Worm (Caenorhabditis elegans) whole organism, young adult: Measurements from ENCODE around the gene C09E7.10.

ENCODE experiments used
- B0035.1 ChIP-seq: sonication (generic microtip); optimal IDR thresholded peaks from 2 replicates; lab custom pipeline; 2016; ENCODE audit warnings: missing genetic modification characterization, mild to moderate bottlenecking, missing compliant biosample characterization, missing genotype, missing genetic modification reagents
- B0261.1 ChIP-seq: sonication (generic microtip); optimal IDR thresholded peaks from 2 replicates; lab custom pipeline; 2016; ENCODE audit warnings: mild to moderate bottlenecking, missing genetic modification characterization, moderate library complexity, missing compliant biosample characterization
- C17E4.6 ChIP-seq: fragments of 200-800 bp; sonication (Bioruptor generic); IDR thresholded peaks from 2 replicates; pipeline ENCODE4 v1.3.6; 2022; ENCODE audit warnings: missing genetic modification reagents, missing genetic modification characterization, missing compliant biosample characterization
- F22D6.2 ChIP-seq: sonication (generic microtip); optimal IDR thresholded peaks from 2 replicates; lab custom pipeline; 2016; ENCODE audit warnings: mild to moderate bottlenecking, missing genetic modification characterization, missing compliant biosample characterization
- F23B12.7 ChIP-seq: sonication (generic microtip); optimal IDR thresholded peaks from 2 replicates; lab custom pipeline; 2017; ENCODE audit warnings: missing genetic modification characterization, mild to moderate bottlenecking, missing compliant biosample characterization, antibody characterized with exemption, moderate library complexity; ENCODE audit not compliant: insufficient read depth
- F33H1.4 ChIP-seq: fragments of 200-800 bp; sonication (Bioruptor generic); IDR thresholded peaks from 2 replicates; pipeline ENCODE4 v1.3.6; 2022; ENCODE audit warnings: missing genetic modification reagents, missing genetic modification characterization, missing compliant biosample characterization
- F39B2.1 ChIP-seq: fragments of 200-800 bp; sonication (Bioruptor generic); IDR thresholded peaks from 2 replicates; pipeline ENCODE4 v1.3.6; 2022; ENCODE audit warnings: missing genetic modification reagents, missing genetic modification characterization, missing compliant biosample characterization
- Y53G8AR.9 ChIP-seq: fragments of 200-800 bp; sonication (Bioruptor generic); conservative IDR thresholded peaks from 2 replicates; pipeline ENCODE4 v1.3.6; 2022; ENCODE audit warnings: missing genetic modification reagents, missing genetic modification characterization, missing compliant biosample characterization
- Y67H2A.10 ChIP-seq: fragments of 200-800 bp; sonication (Bioruptor generic); conservative IDR thresholded peaks from 2 replicates; pipeline ENCODE4 v1.3.6; 2022; ENCODE audit warnings: missing genetic modification reagents, missing genetic modification characterization, missing compliant biosample characterization
- Y95B8A.8 ChIP-seq: fragments of 200-800 bp; sonication (Bioruptor generic); IDR thresholded peaks from 2 replicates; pipeline ENCODE4 v1.3.6; 2022; ENCODE audit warnings: missing genetic modification reagents, missing genetic modification characterization, missing compliant biosample characterization
- attf-3 ChIP-seq: fragments of 200-800 bp; sonication (Bioruptor generic); conservative IDR thresholded peaks from 2 replicates; pipeline ENCODE4 v1.3.6; 2022; ENCODE audit warnings: missing genetic modification reagents, missing genetic modification characterization, missing compliant biosample characterization
- ceh-40 ChIP-seq: fragments of 200-800 bp; sonication (Bioruptor generic); IDR thresholded peaks from 2 replicates; pipeline ENCODE4 v1.3.6; 2022; ENCODE audit warnings: missing genetic modification characterization, missing compliant biosample characterization
- dpl-1 ChIP-seq: fragments of 150-350 bp; optimal IDR thresholded peaks from 2 replicates; lab custom pipeline; 2014; ENCODE audit warnings: missing biosample characterization, missing genetic modification reagents, missing genetic modification characterization
- ets-4 ChIP-seq: fragments of 200-800 bp; sonication (Bioruptor generic); optimal IDR thresholded peaks from 2 replicates; lab custom pipeline; 2018; ENCODE audit warnings: mild to moderate bottlenecking, missing genetic modification characterization, missing compliant biosample characterization
- him-1 ChIP-seq: sonication (generic microtip); optimal IDR thresholded peaks from 2 replicates; lab custom pipeline; 2016; ENCODE audit warnings: missing genotype, missing genetic modification reagents, missing genetic modification characterization, missing compliant biosample characterization
- hrde-1 ChIP-seq: sonication (generic microtip); optimal IDR thresholded peaks from 2 replicates; lab custom pipeline; 2016; ENCODE audit warnings: missing genetic modification characterization, mild to moderate bottlenecking, missing compliant biosample characterization, moderate library complexity, missing genotype, missing genetic modification reagents, borderline replicate concordance
- let-607 ChIP-seq, 2 experiments: fragments of 200-800 bp in 1 of 2; sonication (Bioruptor generic) in 1 of 2; sonication (generic microtip) in 1 of 2; optimal IDR thresholded peaks; 2 replicates each; lab custom pipeline; 2016 to 2018; ENCODE audit warnings: mild to moderate bottlenecking in 2 of 2, missing compliant biosample characterization in 2 of 2, missing genetic modification characterization in 2 of 2, moderate library complexity in 2 of 2, missing genotype in 1 of 2
- lin-26 ChIP-seq: fragments of 200-800 bp; sonication (Bioruptor generic); IDR thresholded peaks from 2 replicates; pipeline ENCODE4 v1.3.6; 2022; ENCODE audit warnings: missing genetic modification reagents, missing genetic modification characterization, missing compliant biosample characterization
- lsl-1 ChIP-seq: fragments of 200-800 bp; sonication (Bioruptor generic); optimal IDR thresholded peaks from 2 replicates; lab custom pipeline; 2018; ENCODE audit warnings: mild to moderate bottlenecking, missing genetic modification characterization, moderate library complexity, missing compliant biosample characterization
- lsy-27 ChIP-seq: sonication (generic microtip); optimal IDR thresholded peaks from 2 replicates; lab custom pipeline; 2017; ENCODE audit warnings: missing genetic modification characterization, mild to moderate bottlenecking, missing compliant biosample characterization, antibody characterized with exemption, missing genotype, borderline replicate concordance; ENCODE audit not compliant: insufficient read depth
- madf-10 ChIP-seq: sonication (generic microtip); optimal IDR thresholded peaks from 2 replicates; lab custom pipeline; 2016; ENCODE audit warnings: mild to moderate bottlenecking, missing genetic modification characterization, missing compliant biosample characterization
- mel-28 ChIP-seq: sonication (generic microtip); optimal IDR thresholded peaks from 2 replicates; lab custom pipeline; 2016; ENCODE audit warnings: borderline replicate concordance, mild to moderate bottlenecking, missing genetic modification characterization, missing compliant biosample characterization
- nhr-179 ChIP-seq: sonication (generic microtip); optimal IDR thresholded peaks from 2 replicates; lab custom pipeline; 2016; ENCODE audit warnings: mild to moderate bottlenecking, missing genetic modification characterization, missing compliant biosample characterization
- nhr-80 ChIP-seq: sonication (generic microtip); optimal IDR thresholded peaks from 2 replicates; lab custom pipeline; 2016; ENCODE audit warnings: missing genetic modification characterization, missing compliant biosample characterization
- rcor-1 ChIP-seq: fragments of 200-800 bp; sonication (Bioruptor generic); IDR thresholded peaks from 2 replicates; pipeline ENCODE4 v1.3.6; 2022; ENCODE audit warnings: missing genetic modification reagents, missing genetic modification characterization, missing compliant biosample characterization
- repo-1 ChIP-seq: sonication (generic microtip); optimal IDR thresholded peaks from 2 replicates; lab custom pipeline; 2017; ENCODE audit warnings: mild to moderate bottlenecking, missing genetic modification characterization, missing compliant biosample characterization
- rpc-1 ChIP-seq, 2 experiments: fragments of 150-350 bp in 1 of 2; sonication (generic microtip) in 1 of 2; optimal IDR thresholded peaks; 2 replicates each; lab custom pipeline; 2014 to 2018; ENCODE audit warnings: missing biosample characterization in 1 of 2, missing genetic modification characterization in 1 of 2, missing genetic modification reagents in 1 of 2, missing genotype in 1 of 2
- sdz-38 ChIP-seq: sonication (generic microtip); optimal IDR thresholded peaks from 2 replicates; lab custom pipeline; 2016; ENCODE audit warnings: missing genotype, missing genetic modification characterization, missing compliant biosample characterization
- snpc-3.4 ChIP-seq: sonication (generic microtip); optimal IDR thresholded peaks from 2 replicates; lab custom pipeline; 2017; ENCODE audit warnings: missing genetic modification characterization, mild to moderate bottlenecking, missing compliant biosample characterization, antibody characterized with exemption, moderate library complexity, missing genotype, missing genetic modification reagents
- tbp1 ChIP-seq: fragments of 200-800 bp; sonication (Bioruptor generic); optimal IDR thresholded peaks from 2 replicates; lab custom pipeline; 2018; ENCODE audit warnings: mild to moderate bottlenecking, missing genetic modification characterization, missing compliant biosample characterization
- tlf-1 ChIP-seq: fragments of 200-800 bp; sonication (Bioruptor generic); optimal IDR thresholded peaks from 2 replicates; lab custom pipeline; 2018; ENCODE audit warnings: mild to moderate bottlenecking, missing genetic modification characterization, missing compliant biosample characterization
- ztf-25 ChIP-seq: fragments of 200-800 bp; sonication (Bioruptor generic); IDR thresholded peaks from 2 replicates; pipeline ENCODE4 v1.3.6; 2022; ENCODE audit warnings: missing genetic modification reagents, missing genetic modification characterization, missing compliant biosample characterization

The C09E7.10 gene

ce11 chrIII:6527902-6528301, 8.1 kb upstream of the C09E7.10 start, which contains the start of gene pqn-10:
Gene pqn-10, plus strand, starts transcription at chrIII:6528202.
- TF ChIP-seq nhr-179 (tag; lab: Kevin White, UChicago) = no peak
- TF ChIP-seq, all 124 proteins: peak for 0

DNA sequence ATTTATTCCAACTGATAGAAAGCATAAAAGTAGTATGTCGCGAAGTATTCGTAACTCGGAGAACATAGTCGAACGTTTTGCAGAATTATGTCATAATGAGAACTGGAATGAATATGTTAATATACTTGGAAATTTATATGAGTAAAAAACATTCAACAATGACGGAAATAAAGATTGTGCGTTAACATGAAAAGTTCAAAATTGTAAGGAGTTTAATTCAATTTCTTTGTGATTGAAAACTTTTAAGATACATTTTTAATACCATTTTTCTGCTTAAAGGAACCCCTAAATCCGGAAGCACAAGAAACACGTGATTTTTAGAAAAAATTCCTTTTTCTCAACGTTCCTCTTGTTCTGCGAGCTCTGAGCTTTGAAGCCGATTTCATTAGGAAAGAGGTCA, 5.7 kb upstream of the C09E7.10 start, which contains the start of gene oig-1:
oig-1 (minus strand) TSS at position 101 of the 400 bp plus-strand sequence.
- no peak for TF ChIP-seq repo-1 (tag; lab: Kevin White, UChicago)
- no peak for TF ChIP-seq nhr-80 (tag; lab: Kevin White, UChicago)
- TF ChIP-seq let-607 (tag; optimal IDR thresholded peaks at IDR 0.05; lab: Kevin White, UChicago) = no peak
- TF ChIP-seq sdz-38 = no peak
- TF ChIP-seq F39B2.1 (GFP tag; lab: Robert Waterston, UW) = no peak
- no peak for TF ChIP-seq Y95B8A.8 (GFP tag; lab: Robert Waterston, UW)
- no peak for TF ChIP-seq him-1 (tag; lab: Kevin White, UChicago)

DNA sequence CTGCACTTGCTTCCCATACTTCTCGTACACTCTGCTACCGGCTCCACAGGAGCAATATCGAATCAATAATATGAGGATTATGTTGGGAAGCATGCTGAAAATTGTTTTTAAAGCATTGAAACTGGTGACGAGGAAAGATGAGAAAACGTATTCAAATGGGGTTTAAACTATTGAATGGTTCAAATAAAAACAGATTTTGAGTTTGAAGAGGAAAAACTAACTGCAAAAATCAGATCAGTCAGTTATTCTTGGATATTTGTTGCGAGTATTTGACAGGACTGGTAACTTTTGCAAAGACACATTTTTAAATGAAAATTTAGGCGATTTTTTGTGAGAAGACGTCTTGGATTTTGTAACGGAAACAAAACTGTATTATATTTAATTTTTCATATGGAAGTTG, 5.2 kb downstream of the C09E7.10 start, which contains the start of gene acr-5:
acr-5 (minus strand) TSS at position 101 of the 400 bp plus-strand sequence.
- TF ChIP-seq dpl-1 (no peak), mel-28 (tag; lab: Kevin White, UChicago) (no peak), madf-10 (no peak), F33H1.4 (no peak), tlf-1 (GFP tag; lab: Kevin White, UChicago) (no peak), hrde-1 (tag; lab: Kevin White, UChicago) (no peak), attf-3 (GFP tag; lab: Robert Waterston, UW) (no peak), ceh-40 (GFP tag; lab: Robert Waterston, UW) (no peak), Y95B8A.8 (GFP tag; lab: Robert Waterston, UW) (no peak), Y53G8AR.9 (GFP tag; lab: Robert Waterston, UW) (no peak), lsy-27 (tag; lab: Kevin White, UChicago) (no peak), rcor-1 (no peak), snpc-3.4 (tag; lab: Kevin White, UChicago) (no peak)
- TF ChIP-seq, all 124 proteins: peak for 0

DNA sequence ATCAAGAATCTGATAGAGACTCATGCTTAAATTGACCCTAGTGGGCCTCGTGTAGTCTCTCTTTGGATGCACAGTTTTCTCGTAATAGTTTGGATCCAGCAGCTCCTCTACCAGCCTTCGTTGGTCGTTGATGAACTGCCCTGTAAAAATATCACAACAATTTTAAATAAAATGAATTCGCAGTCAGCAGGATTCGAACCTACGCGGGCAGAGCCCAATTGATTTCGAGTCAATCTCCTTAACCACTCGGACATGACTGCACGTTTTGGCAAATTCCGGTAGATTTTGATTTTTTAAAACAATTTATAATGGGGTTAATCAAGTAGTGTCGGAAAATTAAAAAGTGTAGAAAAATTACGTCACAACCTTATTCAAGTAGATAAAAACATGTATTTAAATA, 6.1 kb downstream of the C09E7.10 start:
- TF ChIP-seq rpc-1 (optimal IDR thresholded peaks at IDR 0.05; lab: Kevin White, UChicago) (peak; percentile 44), rpc-1 (tag; optimal IDR thresholded peaks at IDR 0.05; lab: Kevin White, UChicago) (peak; percentile 75), F23B12.7 (tag; lab: Kevin White, UChicago) (peak; percentile 33), tbp1 (GFP tag; lab: Kevin White, UChicago) (peak; percentile 81), B0261.1 (tag; lab: Kevin White, UChicago) (peak; percentile 56), lin-26 (GFP tag; lab: Robert Waterston, UW) (peak; percentile 73), ztf-25 (GFP tag; lab: Robert Waterston, UW) (peak; percentile 36; the same call in 1 of the 2 replicates), him-1 (tag; lab: Kevin White, UChicago) (peak; percentile 70)

- TF ChIP-seq lin-26 (GFP tag; lab: Robert Waterston, UW) (peak; percentile 46), ets-4 (GFP tag; lab: Kevin White, UChicago) (no peak)
Observed at ce11 chrIII:6509301-6509700, 10.5 kb downstream of the C09E7.10 start.

ce11 chrIII:6508327-6508726, 11.5 kb downstream of the C09E7.10 start:
- TF ChIP-seq B0035.1 (tag; lab: Kevin White, UChicago) = no peak
- TF ChIP-seq Y67H2A.10 = no peak
- no peak for TF ChIP-seq F22D6.2
- no peak for TF ChIP-seq lsl-1 (GFP tag; lab: Kevin White, UChicago)
- no peak for TF ChIP-seq C17E4.6 (GFP tag; lab: Robert Waterston, UW)
- TF ChIP-seq, all 124 proteins: peak for 0
